Fruit fly (Drosophila melanogaster) whole organism, embryonic: ENCODE data around the gene PpV.
A peak's percentile ranks its signal among the peaks of the same experiment; 100 is the strongest.

Experiments
- CG3281 ChIP-seq: fragments of 200-800 bp; sonication (Bioruptor generic); optimal IDR thresholded peaks from 3 replicates; lab custom pipeline; 2017; ENCODE audit warnings: missing biosample characterization, mild to moderate bottlenecking, missing genetic modification characterization
- CG7556 ChIP-seq: fragments of 200-800 bp; sonication (Bioruptor generic); optimal IDR thresholded peaks from 2 replicates; lab custom pipeline; 2017; ENCODE audit warnings: missing biosample characterization, mild to moderate bottlenecking, missing genetic modification characterization
- CG8924 ChIP-seq: fragments of 200-800 bp; optimal IDR thresholded peaks from 3 replicates; lab custom pipeline; 2019; ENCODE audit warnings: missing biosample characterization, mild to moderate bottlenecking, missing genetic modification characterization, moderate library complexity
- CHES-1-like ChIP-seq: fragments of 200-800 bp; sonication (Bioruptor generic); optimal IDR thresholded peaks from 2 replicates; lab custom pipeline; 2016; ENCODE audit warnings: missing biosample characterization, missing genetic modification characterization
- Dad ChIP-seq: fragments of 200-800 bp; sonication (Bioruptor generic); optimal IDR thresholded peaks from 3 replicates; lab custom pipeline; 2016; ENCODE audit warnings: missing biosample characterization, missing genetic modification characterization
- Poxn ChIP-seq: fragments of 200-800 bp; sonication (Bioruptor generic); IDR thresholded peaks from 2 replicates; pipeline ENCODE4 v1.3.6; 2022; ENCODE audit warnings: missing biosample characterization, missing genetic modification characterization
- pan ChIP-seq, 4 experiments: fragments of >200 bp in 3 of 4; fragments of 200-800 bp in 1 of 4; sonication (Bioruptor generic) in 1 of 4; optimal IDR thresholded peaks in 3 of 4; IDR thresholded peaks in 1 of 4; 2 replicates each; pipeline versions ENCODE4 v1.3.6 to Lab custom; 2017 to 2022; ENCODE audit warnings: missing biosample characterization in 2 of 4, missing genetic modification characterization in 2 of 4, mixed read lengths in 1 of 4
- sens-2 ChIP-seq: fragments of 200-800 bp; sonication (Bioruptor generic); IDR thresholded peaks from 2 replicates; pipeline ENCODE4 v1.3.6; 2022; ENCODE audit warnings: missing biosample characterization, missing genetic modification characterization

- TF ChIP-seq Dad (GFP tag; lab: Kevin White, UChicago) (peak; percentile 18), Poxn (GFP tag; lab: Robert Waterston, UW) (no peak), CHES-1-like (peak; percentile 66), sens-2 (GFP tag; lab: Robert Waterston, UW) (no peak), CG8924 (tag; lab: Kevin White, UChicago) (peak; percentile 36), CG3281 (GFP tag; lab: Kevin White, UChicago) (peak; percentile 46), CG7556 (GFP tag; lab: Kevin White, UChicago) (peak; percentile 27), pan (optimal IDR thresholded peaks at IDR 0.05; lab: Kevin White, UChicago) (no peak), pan (GFP tag; optimal IDR thresholded peaks at IDR 0.05 in 1 of 2, IDR thresholded peaks at IDR 0.05 in 1 of 2) (peak in 1 of 2 experiments; percentile 29)
These were observed 25.8 kb downstream of the PpV start, which contains the start of gene CG3847 for dm6 chrX:6346926-6347367.
